Worm (Caenorhabditis elegans): ENCODE results near the gene lite-1.

Gene lite-1

ce11 chrX:6259081-6259480 is 28.5 kb upstream of the lite-1 start:
- TF ChIP-seq F55B11.4 (tag; optimal IDR thresholded peaks at IDR 0.05; ENCODE audit: borderline replicate concordance, insufficient read depth) = no peak

ce11 chrX:6258409-6258808 is 27.8 kb upstream of the lite-1 start:
- no peak for TF ChIP-seq nhr-179 (tag; optimal IDR thresholded peaks at IDR 0.05)
- no peak for TF ChIP-seq nhr-90 (tag; optimal IDR thresholded peaks at IDR 0.05)
- no peak for TF ChIP-seq mcd-1 (GFP tag; IDR thresholded peaks at IDR 0.05)
- no peak for TF ChIP-seq Y53G8AR.9 (GFP tag; conservative IDR thresholded peaks at IDR 0.05)
- TF ChIP-seq Y53F4B.3 (GFP tag; IDR thresholded peaks at IDR 0.05) = no peak
- no peak for TF ChIP-seq K11D2.4 (GFP tag; IDR thresholded peaks at IDR 0.05)
- TF ChIP-seq zfh-2 (GFP tag; conservative IDR thresholded peaks at IDR 0.05) = no peak
- no peak for TF ChIP-seq madf-10 (tag; optimal IDR thresholded peaks at IDR 0.05)
- no peak for TF ChIP-seq aptf-3 (GFP tag; IDR thresholded peaks at IDR 0.05)
- no peak for TF ChIP-seq Y56A3A.18 (GFP tag; IDR thresholded peaks at IDR 0.05)
- TF ChIP-seq lsl-1 (GFP tag; optimal IDR thresholded peaks at IDR 0.05) = no peak
- no peak for TF ChIP-seq let-526 (GFP tag; IDR thresholded peaks at IDR 0.05)
- no peak for TF ChIP-seq madf-6 (GFP tag; IDR thresholded peaks at IDR 0.05)
- no peak for TF ChIP-seq ztf-28 (GFP tag; IDR thresholded peaks at IDR 0.05)
- no peak for TF ChIP-seq D2030.7 (GFP tag; IDR thresholded peaks at IDR 0.05)
- TF ChIP-seq attf-5 (GFP tag; optimal IDR thresholded peaks at IDR 0.05) = no peak
- no peak for TF ChIP-seq aptf-2 (GFP tag; conservative IDR thresholded peaks at IDR 0.05)
- no peak for TF ChIP-seq somi-1 (GFP tag; optimal IDR thresholded peaks at IDR 0.05)
- no peak for TF ChIP-seq unc-130 (GFP tag; optimal IDR thresholded peaks at IDR 0.05)

- no peak for TF ChIP-seq him-1 (tag; optimal IDR thresholded peaks at IDR 0.05)
- TF ChIP-seq tbx-9 (tag; optimal IDR thresholded peaks at IDR 0.05; ENCODE audit: borderline replicate concordance) = no peak
- no peak for TF ChIP-seq hrde-1 (tag; optimal IDR thresholded peaks at IDR 0.05; ENCODE audit: borderline replicate concordance)
- no peak for TF ChIP-seq ztf-25 (GFP tag; IDR thresholded peaks at IDR 0.05)
- TF ChIP-seq Y95B8A.8 (GFP tag; IDR thresholded peaks at IDR 0.05) = no peak
- no peak for TF ChIP-seq ccch-3 (GFP tag; optimal IDR thresholded peaks at IDR 0.05)
- TF ChIP-seq die-1 (tag; optimal IDR thresholded peaks at IDR 0.05) = no peak
- no peak for TF ChIP-seq F49E8.2 (tag; optimal IDR thresholded peaks at IDR 0.05; ENCODE audit: insufficient read depth)
- TF ChIP-seq pbrm-1 (GFP tag; IDR thresholded peaks at IDR 0.05) = no peak
- no peak for TF ChIP-seq zim-3 (tag; optimal IDR thresholded peaks at IDR 0.05)
- TF ChIP-seq repo-1 (tag; optimal IDR thresholded peaks at IDR 0.05) = no peak
- no peak for TF ChIP-seq C17E4.6 (GFP tag; IDR thresholded peaks at IDR 0.05)
- TF ChIP-seq F57C9.4 (tag; optimal IDR thresholded peaks at IDR 0.05) = no peak
- no peak for TF ChIP-seq B0019.2 (GFP tag; conservative IDR thresholded peaks at IDR 0.05)
- no peak for TF ChIP-seq madf-6 (GFP tag; IDR thresholded peaks at IDR 0.05)
- no peak for TF ChIP-seq Y79H2A.3 (GFP tag; conservative IDR thresholded peaks at IDR 0.05)
- TF ChIP-seq akir-1 (GFP tag; optimal IDR thresholded peaks at IDR 0.05) = no peak
- TF ChIP-seq ceh-27 (GFP tag; optimal IDR thresholded peaks at IDR 0.05) = no peak
- no peak for TF ChIP-seq Y53G8AR.9 (GFP tag; conservative IDR thresholded peaks at IDR 0.05)
Observed at ce11 chrX:6256969-6257368, 26.4 kb upstream of the lite-1 start.

Measured in whole organism, young adult.